Fruit fly (Drosophila melanogaster) S2 (cell line): ENCODE data around the gene Trf4-2.

Source experiments
- CG8478 ChIP-seq: fragments of >200 bp; optimal IDR thresholded peaks from 2 replicates; lab custom pipeline; 2018
- CTCF ChIP-seq, 2 experiments: fragments of >200 bp; optimal IDR thresholded peaks; 2 replicates each; lab custom pipeline; 2018

DNA sequence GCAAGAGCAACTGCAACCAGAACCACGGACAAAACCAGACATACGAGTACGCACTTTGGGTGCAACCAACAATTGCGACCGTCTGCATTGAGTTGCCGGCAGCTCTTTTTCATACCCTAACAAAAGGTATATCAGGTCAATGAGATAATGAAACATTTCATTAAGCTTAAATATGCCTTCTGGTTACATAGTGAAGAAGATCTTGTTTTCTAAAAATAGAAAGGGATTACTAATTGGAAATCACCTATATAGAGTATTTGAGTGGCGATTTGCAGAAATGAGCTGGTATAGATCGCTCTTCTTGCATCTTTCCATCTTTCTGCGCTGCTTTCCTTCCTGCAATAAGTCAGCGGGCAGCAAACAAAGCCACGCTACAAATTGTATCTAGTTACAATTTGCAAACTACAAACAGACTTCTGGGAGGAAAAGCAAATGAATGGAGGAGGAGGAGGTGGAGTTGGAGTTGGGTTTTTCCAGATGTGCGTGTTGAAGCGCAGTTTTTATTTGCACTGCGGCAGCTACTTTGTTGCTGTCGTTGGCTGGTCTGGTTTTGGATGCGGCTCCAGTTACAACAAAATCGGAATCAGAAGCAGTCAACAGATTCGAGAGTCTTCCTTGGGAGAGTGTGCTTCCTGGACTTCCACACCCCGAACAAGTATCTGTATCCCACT lies 49.9 kb downstream of the Trf4-2 start:
- TF ChIP-seq CTCF (optimal IDR thresholded peaks at IDR 0.05; lab: Kevin White, UChicago) = no peak
- no peak for TF ChIP-seq CG8478 (lab: Kevin White, UChicago)
